Fruit fly (Drosophila melanogaster): ENCODE results near the gene CG33271.

Gene CG33271

dm6 chr3L:11554338-11554737, 23.0 kb downstream of the CG33271 start (continued):
- TF ChIP-seq pb (GFP tag; optimal IDR thresholded peaks at IDR 0.05) (no peak), nerfin-2 (GFP tag; IDR thresholded peaks at IDR 0.05; ENCODE audit: partially characterized antibody) (no peak), pita (GFP tag; optimal IDR thresholded peaks at IDR 0.05) (no peak), Ada2b (GFP tag; IDR thresholded peaks at IDR 0.05) (peak; percentile 60), CG12744 (GFP tag; optimal IDR thresholded peaks at IDR 0.05) (peak; percentile 55), rib (GFP tag; IDR thresholded peaks at IDR 0.05) (no peak), her (GFP tag; optimal IDR thresholded peaks at IDR 0.05) (peak; percentile 46), gce (GFP tag; IDR thresholded peaks at IDR 0.05) (peak; percentile 39; the same call in 1 of the 3 replicates), CG30020 (tag; optimal IDR thresholded peaks at IDR 0.05) (peak; percentile 70), gt (GFP tag; IDR thresholded peaks at IDR 0.05) (no peak), mld (GFP tag; IDR thresholded peaks at IDR 0.05; ENCODE audit: partially characterized antibody) (no peak), Dek (tag; optimal IDR thresholded peaks at IDR 0.05) (peak; percentile 36), Gsc (GFP tag; IDR thresholded peaks at IDR 0.05) (no peak; the same call in 1 of the 2 replicates), Atf6 (GFP tag; IDR thresholded peaks at IDR 0.05) (peak; percentile 45; the same call in 1 of the 2 replicates), CG6683 (GFP tag; optimal IDR thresholded peaks at IDR 0.05) (peak; percentile 32), Neu2 (GFP tag; optimal IDR thresholded peaks at IDR 0.05; ENCODE audit: borderline replicate concordance) (no peak), gem (tag; optimal IDR thresholded peaks at IDR 0.05) (peak; percentile 93), CG10366 (GFP tag; IDR thresholded peaks at IDR 0.05) (peak; percentile 73), corto (GFP tag; optimal IDR thresholded peaks at IDR 0.05) (no peak), Dref (GFP tag; IDR thresholded peaks at IDR 0.05) (no peak), CG2116 (GFP tag; optimal IDR thresholded peaks at IDR 0.05) (peak; percentile 55), fu2 (GFP tag; optimal IDR thresholded peaks at IDR 0.05) (peak; percentile 11), prd (optimal IDR thresholded peaks at IDR 0.05) (no peak), prd (GFP tag; IDR thresholded peaks at IDR 0.05) (peak; percentile 92), bsh (GFP tag; optimal IDR thresholded peaks at IDR 0.05) (peak in 1 of 2 experiments; percentile 94), en (GFP tag; optimal IDR thresholded peaks at IDR 0.05) (peak; percentile 2), BEAF-32 (GFP tag; optimal IDR thresholded peaks at IDR 0.05) (no peak), tll (GFP tag; optimal IDR thresholded peaks at IDR 0.05) (peak in 1 of 2 experiments; percentile 53), eve (GFP tag; optimal IDR thresholded peaks at IDR 0.05) (peak in 1 of 2 experiments; percentile 87), CG4424 (GFP tag; optimal IDR thresholded peaks at IDR 0.05) (peak; percentile 80), Xrp1 (GFP tag; IDR thresholded peaks at IDR 0.05) (peak; percentile 97), ac (GFP tag; optimal IDR thresholded peaks at IDR 0.05) (peak; percentile 98), Hr51 (GFP tag; optimal IDR thresholded peaks at IDR 0.05) (peak; percentile 62 to 67), trem (tag; optimal IDR thresholded peaks at IDR 0.05) (peak; percentile 93), Dp (GFP tag; optimal IDR thresholded peaks at IDR 0.05) (no peak), CG2678 (tag; optimal IDR thresholded peaks at IDR 0.05) (peak; percentile 82), cg (GFP tag; optimal IDR thresholded peaks at IDR 0.05) (no peak), CG1233 (GFP tag; optimal IDR thresholded peaks at IDR 0.05) (peak; percentile 81), da (GFP tag; optimal IDR thresholded peaks at IDR 0.05) (peak; percentile 58), Doc3 (GFP tag; IDR thresholded peaks at IDR 0.05; ENCODE audit: partially characterized antibody) (no peak), CG9876 (GFP tag; optimal IDR thresholded peaks at IDR 0.05) (no peak), emc (GFP tag; optimal IDR thresholded peaks at IDR 0.05) (no peak), CG31441 (GFP tag; IDR thresholded peaks at IDR 0.05) (peak; percentile 97), sima (GFP tag; optimal IDR thresholded peaks at IDR 0.05) (no peak), HHEX (GFP tag; optimal IDR thresholded peaks at IDR 0.05) (peak; percentile 63), btn (GFP tag; optimal IDR thresholded peaks at IDR 0.05) (peak; percentile 46), GATAe (GFP tag; conservative IDR thresholded peaks at IDR 0.05) (no peak), ttk (GFP tag; IDR thresholded peaks at IDR 0.05) (peak; percentile 65), Usf (GFP tag; optimal IDR thresholded peaks at IDR 0.05) (peak; percentile 70), fd102C (GFP tag; optimal IDR thresholded peaks at IDR 0.05) (peak; percentile 76), Poxn (GFP tag; IDR thresholded peaks at IDR 0.05) (no peak)

All from whole organism, embryonic.